Fruit fly (Drosophila melanogaster): Measurements from ENCODE around the gene Jhbp4.

Jhbp4 gene

DNA sequence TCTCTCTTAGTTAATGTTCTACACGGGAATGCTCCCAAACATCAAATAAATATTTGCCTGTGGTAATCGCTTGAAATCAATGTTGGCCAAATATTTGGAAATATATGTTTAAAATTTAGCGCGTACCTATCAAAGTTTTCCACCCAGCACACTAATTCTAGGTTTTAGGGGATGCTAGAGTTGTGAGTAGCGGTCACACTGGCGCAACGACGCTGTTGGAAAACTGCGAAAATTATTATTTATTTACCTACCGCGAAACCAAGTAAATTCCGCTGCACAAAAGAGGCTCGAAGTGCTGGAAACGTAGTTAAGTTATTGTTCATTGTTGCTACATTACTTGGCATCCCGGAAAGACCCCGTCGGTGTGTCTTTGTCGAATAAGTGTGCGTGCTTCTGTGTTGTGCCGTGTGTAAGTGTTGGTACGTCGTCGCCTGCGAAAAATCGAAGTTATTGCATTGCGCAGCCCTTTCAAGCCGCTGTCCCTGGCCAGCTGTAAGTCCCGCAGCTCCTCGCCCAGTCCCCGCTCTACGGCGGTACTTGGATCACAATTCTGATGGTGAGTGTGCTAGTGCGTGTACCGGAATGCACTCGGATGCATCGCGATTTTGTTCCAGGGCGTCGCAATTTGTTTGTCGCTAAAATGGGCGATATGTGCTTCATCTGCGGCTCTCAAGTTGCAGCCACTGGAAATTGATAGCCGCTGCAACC, 7.5 kb downstream of the Jhbp4 start, which contains the start of gene msps (continued):
- TF ChIP-seq ab (GFP tag; optimal IDR thresholded peaks at IDR 0.05) (no peak), Atf3 (GFP tag; optimal IDR thresholded peaks at IDR 0.05) (no peak), Atf6 (GFP tag; IDR thresholded peaks at IDR 0.05) (no peak), Nf-YB (GFP tag; optimal IDR thresholded peaks at IDR 0.05) (no peak), CG42726 (GFP tag; IDR thresholded peaks at IDR 0.05; ENCODE audit: partially characterized antibody) (peak; percentile 64; the same call in 1 of the 2 replicates), HmgD (GFP tag; optimal IDR thresholded peaks at IDR 0.05) (no peak), Optix (GFP tag; IDR thresholded peaks at IDR 0.05) (no peak), CG30403 (GFP tag; optimal IDR thresholded peaks at IDR 0.05) (no peak), MTF-1 (GFP tag; optimal IDR thresholded peaks at IDR 0.05; ENCODE audit: borderline replicate concordance) (no peak), zen (tag; optimal IDR thresholded peaks at IDR 0.05) (no peak), Pdp1 (GFP tag; optimal IDR thresholded peaks at IDR 0.05) (no peak), sna (GFP tag; IDR thresholded peaks at IDR 0.05; ENCODE audit: partially characterized antibody) (no peak), nau (GFP tag; optimal IDR thresholded peaks at IDR 0.05) (no peak), Doc2 (GFP tag; IDR thresholded peaks at IDR 0.05) (no peak), ham (GFP tag; IDR thresholded peaks at IDR 0.05) (no peak), Opbp (GFP tag; IDR thresholded peaks at IDR 0.05; ENCODE audit: partially characterized antibody) (peak; percentile 74; the same call in 2 of the 3 replicates), CG10274 (GFP tag; optimal IDR thresholded peaks at IDR 0.05) (no peak), CG12155 (GFP tag; optimal IDR thresholded peaks at IDR 0.05) (no peak), Rx (GFP tag; IDR thresholded peaks at IDR 0.05) (no peak), CG17328 (GFP tag; IDR thresholded peaks at IDR 0.05) (no peak), cato (GFP tag; optimal IDR thresholded peaks at IDR 0.05; ENCODE audit: borderline replicate concordance) (no peak), CG5245 (GFP tag; optimal IDR thresholded peaks at IDR 0.05) (no peak), PHDP (tag; optimal IDR thresholded peaks at IDR 0.05) (no peak), dan (GFP tag; IDR thresholded peaks at IDR 0.05) (no peak), Lhr (GFP tag; optimal IDR thresholded peaks at IDR 0.05) (no peak), knrl (GFP tag; IDR thresholded peaks at IDR 0.05; ENCODE audit: partially characterized antibody) (peak; percentile 45; the same call in 2 of the 3 replicates), CG10979 (tag; optimal IDR thresholded peaks at IDR 0.05) (no peak), org-1 (GFP tag; optimal IDR thresholded peaks at IDR 0.05) (no peak), CG5953 (GFP tag; IDR thresholded peaks at IDR 0.05) (no peak), ERR (GFP tag; optimal IDR thresholded peaks at IDR 0.05) (no peak), CG12769 (tag; optimal IDR thresholded peaks at IDR 0.05) (no peak), Scr (GFP tag; IDR thresholded peaks at IDR 0.05; ENCODE audit: partially characterized antibody) (no peak; the same call in 1 of the 2 replicates), CG15269 (tag; optimal IDR thresholded peaks at IDR 0.05) (no peak), Jarid2 (GFP tag; optimal IDR thresholded peaks at IDR 0.05) (no peak), ci (GFP tag; IDR thresholded peaks at IDR 0.05) (0 out of 3 replicates have a peak, but pooled peaks have one; percentile 5), tx (GFP tag; optimal IDR thresholded peaks at IDR 0.05) (no peak), Ravus (GFP tag; IDR thresholded peaks at IDR 0.05) (no peak), wdn (GFP tag; IDR thresholded peaks at IDR 0.05) (no peak), toy (GFP tag; IDR thresholded peaks at IDR 0.05) (no peak), Hr51 (GFP tag; optimal IDR thresholded peaks at IDR 0.05) (no peak), unpg (GFP tag; optimal IDR thresholded peaks at IDR 0.05) (no peak), NK7.1 (GFP tag; optimal IDR thresholded peaks at IDR 0.05) (no peak), CG32772 (GFP tag; IDR thresholded peaks at IDR 0.05) (no peak), CG6654 (GFP tag; optimal IDR thresholded peaks at IDR 0.05) (no peak), CG15011 (GFP tag; optimal IDR thresholded peaks at IDR 0.05) (no peak), gem (tag; optimal IDR thresholded peaks at IDR 0.05) (no peak), CG12236 (GFP tag; optimal IDR thresholded peaks at IDR 0.05) (no peak), nerfin-2 (GFP tag; IDR thresholded peaks at IDR 0.05; ENCODE audit: partially characterized antibody) (peak; percentile 78), CG2129 (GFP tag; IDR thresholded peaks at IDR 0.05; ENCODE audit: partially characterized antibody) (no peak)
